Worm (Caenorhabditis elegans) whole organism, early embryonic: ENCODE results near the gene gcn-2.
"Not testable (repeated sequence)": the region's sequence is repeated elsewhere in the genome, so short reads cannot be mapped to it uniquely, and the experiment has no call there.

ENCODE experiments used
- B0310.2 ChIP-seq: sonication (generic microtip); optimal IDR thresholded peaks from 2 replicates; lab custom pipeline; 2016; ENCODE audit warnings: mild to moderate bottlenecking, missing genetic modification characterization, missing compliant biosample characterization
- F13C5.2 ChIP-seq: sonication (generic microtip); optimal IDR thresholded peaks from 2 replicates; lab custom pipeline; 2017; ENCODE audit warnings: mild to moderate bottlenecking, missing genetic modification characterization, inconsistent platforms, missing compliant biosample characterization
- aly-1 ChIP-seq: sonication (generic microtip); optimal IDR thresholded peaks from 2 replicates; lab custom pipeline; 2016; ENCODE audit warnings: missing genetic modification characterization, missing compliant biosample characterization
- ama-1 ChIP-seq: fragments of 150-350 bp; optimal IDR thresholded peaks from 2 replicates; lab custom pipeline; 2014
- ceh-13 ChIP-seq: fragments of 200-800 bp; sonication (Bioruptor generic); optimal IDR thresholded peaks from 2 replicates; lab custom pipeline; 2018; ENCODE audit warnings: mild to moderate bottlenecking, missing genetic modification characterization, missing compliant biosample characterization
- ceh-36 ChIP-seq: sonication (generic microtip); optimal IDR thresholded peaks from 2 replicates; lab custom pipeline; 2016; ENCODE audit warnings: missing genetic modification characterization, inconsistent platforms, missing compliant biosample characterization
- ets-7 ChIP-seq: sonication (generic microtip); optimal IDR thresholded peaks from 2 replicates; lab custom pipeline; 2016; ENCODE audit warnings: missing genotype, missing genetic modification characterization, missing compliant biosample characterization
- flt-1 ChIP-seq: fragments of 200-800 bp; sonication (Bioruptor generic); IDR thresholded peaks from 2 replicates; pipeline ENCODE4 v1.3.6; 2022; ENCODE audit warnings: missing genetic modification characterization, missing compliant biosample characterization
- hmbx-1 ChIP-seq: sonication (generic microtip); optimal IDR thresholded peaks from 2 replicates; lab custom pipeline; 2016; ENCODE audit warnings: mild to moderate bottlenecking, missing genetic modification characterization, missing compliant biosample characterization
- hmg-4 ChIP-seq: fragments of 200-800 bp; sonication (Bioruptor generic); optimal IDR thresholded peaks from 2 replicates; lab custom pipeline; 2018; ENCODE audit warnings: mild to moderate bottlenecking, missing genetic modification characterization, missing compliant biosample characterization
- hnd-1 ChIP-seq: sonication (generic microtip); optimal IDR thresholded peaks from 2 replicates; lab custom pipeline; 2016; ENCODE audit warnings: missing genetic modification characterization, missing compliant biosample characterization
- pes-1 ChIP-seq: fragments of 200-800 bp; sonication (Bioruptor generic); IDR thresholded peaks from 2 replicates; pipeline ENCODE4 v1.3.6; 2022; ENCODE audit warnings: missing genetic modification reagents, missing genetic modification characterization, missing compliant biosample characterization
- scrt-1 ChIP-seq: fragments of 200-800 bp; sonication (Bioruptor generic); IDR thresholded peaks from 2 replicates; pipeline ENCODE4 v1.3.6; 2022; ENCODE audit warnings: missing genetic modification characterization, missing compliant biosample characterization
- sea-1 ChIP-seq: fragments of 200-800 bp; sonication (Bioruptor generic); conservative IDR thresholded peaks from 2 replicates; pipeline ENCODE4 v1.3.6; 2022; ENCODE audit warnings: missing genetic modification characterization, missing compliant biosample characterization
- tbx-11 ChIP-seq: fragments of 200-800 bp; sonication (Bioruptor generic); IDR thresholded peaks from 2 replicates; pipeline ENCODE4 v1.3.6; 2022; ENCODE audit warnings: missing genetic modification characterization, missing compliant biosample characterization
- tbx-37 ChIP-seq: fragments of 200-800 bp; sonication (Bioruptor generic); conservative IDR thresholded peaks from 2 replicates; pipeline ENCODE4 v1.3.6; 2022; ENCODE audit warnings: missing genetic modification reagents, missing genetic modification characterization, missing compliant biosample characterization
- tra-4 ChIP-seq: sonication (generic microtip); optimal IDR thresholded peaks from 2 replicates; lab custom pipeline; 2017; ENCODE audit warnings: missing genetic modification characterization, missing compliant biosample characterization

gcn-2 gene

ce11 chrII:13080607-13081006, 3.4 kb upstream of the gcn-2 start, which contains the start of gene Y81G3A.2:
Gene Y81G3A.2 (plus strand): TSS chrII:13080907.
- not testable (repeated sequence) for TF ChIP-seq tbx-37; B0310.2; ets-7 (tag; lab: Kevin White, UChicago)

ce11 chrII:13082403-13082802, 1.6 kb upstream of the gcn-2 start, which contains the start of gene Y81G3A.6:
Gene Y81G3A.6 (minus strand): TSS chrII:13082503.
- not testable (repeated sequence) for TF ChIP-seq tra-4 (tag; lab: Kevin White, UChicago); tbx-37; pes-1 (GFP tag; lab: Robert Waterston, UW)

ce11 chrII:13085951-13086350, 2.0 kb downstream of the gcn-2 start:
- TF ChIP-seq ceh-13 (GFP tag; lab: Kevin White, UChicago) (no peak), tra-4 (tag; lab: Kevin White, UChicago) (no peak), B0310.2 (no peak), scrt-1 (GFP tag; lab: Robert Waterston, UW) (no peak), hnd-1 (no peak), ets-7 (tag; lab: Kevin White, UChicago) (no peak), aly-1 (tag; lab: Kevin White, UChicago) (no peak)

- no peak for TF ChIP-seq F13C5.2
- no peak for TF ChIP-seq ceh-13 (GFP tag; lab: Kevin White, UChicago)
- no peak for TF ChIP-seq sea-1 (GFP tag; lab: Robert Waterston, UW)
- no peak for TF ChIP-seq ets-7 (tag; lab: Kevin White, UChicago)
- no peak for TF ChIP-seq hnd-1
- no peak for TF ChIP-seq tbx-37
- TF ChIP-seq hmg-4 = no peak
- no peak for TF ChIP-seq tbx-11 (GFP tag; lab: Robert Waterston, UW)
- TF ChIP-seq ama-1 = no peak
- no peak for TF ChIP-seq B0310.2
- no peak for TF ChIP-seq scrt-1 (GFP tag; lab: Robert Waterston, UW)
- no peak for TF ChIP-seq pes-1 (GFP tag; lab: Robert Waterston, UW)
Observed at ce11 chrII:13091123-13091522, 7.2 kb downstream of the gcn-2 start, which contains the start of gene Y81G3A.4. Gene Y81G3A.4 (plus strand): TSS chrII:13091423.

ce11 chrII:13091857-13092256, 7.9 kb downstream of the gcn-2 start:
- no peak for TF ChIP-seq B0310.2

DNA sequence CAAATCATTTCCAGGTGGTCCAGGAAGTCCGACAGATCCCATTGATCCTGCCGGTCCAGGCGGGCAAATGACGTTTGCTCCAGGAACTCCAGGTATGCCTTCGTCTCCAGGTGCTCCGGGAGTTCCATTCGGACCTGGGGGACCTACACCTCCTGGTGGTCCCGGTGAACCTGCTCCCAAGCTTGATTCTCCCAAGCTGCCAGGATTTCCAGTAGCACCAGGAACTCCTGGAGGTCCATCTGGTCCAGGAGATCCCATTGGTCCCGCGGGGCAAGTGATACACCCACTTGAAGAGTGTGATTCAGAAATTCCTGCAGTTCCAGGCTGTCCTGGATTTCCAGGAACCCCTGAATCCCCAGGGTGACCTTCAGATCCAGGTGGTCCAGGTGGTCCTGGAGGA, 12.4 kb downstream of the gcn-2 start:
- TF ChIP-seq tbx-11 (GFP tag; lab: Robert Waterston, UW) (no peak), aly-1 (tag; lab: Kevin White, UChicago) (no peak), ceh-36 (tag; lab: Kevin White, UChicago) (no peak)

- TF ChIP-seq hnd-1 (no peak), hmg-4 (no peak), hmbx-1 (no peak), flt-1 (no peak), B0310.2 (no peak)
Observed at ce11 chrII:13098175-13098574, 14.2 kb downstream of the gcn-2 start, which contains the start of gene col-86. Gene col-86 (minus strand): TSS chrII:13098275.

DNA sequence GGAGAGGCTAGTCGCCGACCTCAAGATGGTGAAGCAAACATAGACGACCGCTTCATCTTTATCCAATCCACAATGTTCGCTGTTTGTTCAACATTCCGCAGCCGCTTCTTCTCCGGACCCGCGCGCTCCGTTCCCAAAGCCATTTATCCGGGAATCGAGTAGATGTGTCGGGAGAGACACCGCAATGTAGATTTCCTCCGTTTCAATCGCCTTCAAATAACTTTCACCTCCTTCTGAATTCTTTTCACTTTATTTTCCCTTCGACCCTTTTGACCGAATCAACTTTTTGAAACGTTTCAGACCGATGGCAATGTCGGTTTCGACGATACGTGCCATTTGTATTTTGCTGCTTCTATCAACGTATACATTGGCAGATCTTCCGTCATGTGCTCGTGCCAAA, 23.8 kb downstream of the gcn-2 start, which contains the start of gene pqn-32:
TSS of gene pqn-32 (plus strand) at position 301 of the 400 bp plus-strand sequence.
- TF ChIP-seq flt-1 (no peak), tbx-11 (GFP tag; lab: Robert Waterston, UW) (no peak), hmg-4 (no peak), B0310.2 (no peak), pes-1 (GFP tag; lab: Robert Waterston, UW) (no peak), ets-7 (tag; lab: Kevin White, UChicago) (no peak), ama-1 (no peak), sea-1 (GFP tag; lab: Robert Waterston, UW) (no peak), tbx-37 (no peak), F13C5.2 (no peak), tra-4 (tag; lab: Kevin White, UChicago) (no peak), ceh-36 (tag; lab: Kevin White, UChicago) (no peak), aly-1 (tag; lab: Kevin White, UChicago) (no peak), ceh-13 (GFP tag; lab: Kevin White, UChicago) (no peak), hmbx-1 (no peak), scrt-1 (GFP tag; lab: Robert Waterston, UW) (no peak), hnd-1 (no peak)

DNA sequence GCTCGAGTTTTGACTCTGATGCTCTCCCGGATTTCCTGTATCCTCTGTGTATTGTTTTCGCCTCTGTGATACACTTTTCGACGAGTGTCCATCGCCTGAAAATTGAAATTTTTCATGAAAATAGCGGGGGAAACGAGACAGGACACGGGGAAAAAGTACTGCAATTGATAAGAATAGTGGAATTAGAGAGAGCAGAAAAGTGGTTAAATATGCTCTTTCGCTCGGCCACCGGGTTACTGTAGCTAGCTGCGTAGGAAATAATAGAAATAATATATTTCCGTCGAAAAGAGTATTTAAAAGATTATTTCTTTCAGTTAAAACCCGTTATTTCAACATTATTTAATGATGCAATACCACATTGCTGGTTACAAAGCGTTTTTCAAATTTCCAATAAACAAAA, 32.7 kb downstream of the gcn-2 start, which contains the start of gene rict-1:
TSS of gene rict-1 (minus strand) at position 101 of the 400 bp plus-strand sequence.
- no peak for TF ChIP-seq tbx-11 (GFP tag; lab: Robert Waterston, UW)
- no peak for TF ChIP-seq hmbx-1
- no peak for TF ChIP-seq hmg-4
- TF ChIP-seq ceh-13 (GFP tag; lab: Kevin White, UChicago) = no peak

DNA sequence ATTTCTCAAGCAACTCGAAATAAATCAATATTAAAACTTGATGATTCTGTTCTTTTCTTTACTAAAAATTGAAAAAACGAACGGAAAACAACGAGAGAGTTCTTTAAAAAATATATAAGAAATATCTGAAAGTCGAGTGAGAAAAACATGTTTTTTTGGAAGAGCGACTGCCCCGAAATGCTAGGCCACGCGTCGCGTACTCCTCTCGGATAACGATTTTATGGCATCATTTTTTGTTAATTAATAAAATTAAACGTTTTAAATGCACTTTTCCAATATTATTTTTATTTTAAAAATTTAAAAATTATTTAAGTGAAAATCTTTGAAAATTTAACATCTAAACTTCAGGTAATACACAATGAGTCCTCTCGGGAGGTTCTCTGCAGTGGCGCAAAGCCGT, 33.2 kb downstream of the gcn-2 start, which contains the start of gene gfm-1:
TSS of gene gfm-1 (plus strand) at position 349 of the 400 bp plus-strand sequence.
- TF ChIP-seq flt-1 = 0 out of 2 replicates have a peak, but pooled peaks have one; percentile 25
- peak; percentile 65 for TF ChIP-seq pes-1 (GFP tag; lab: Robert Waterston, UW)
- TF ChIP-seq ceh-13 (GFP tag; lab: Kevin White, UChicago) = peak; percentile 12
- no peak for TF ChIP-seq ceh-36 (tag; lab: Kevin White, UChicago)
- no peak for TF ChIP-seq hnd-1
- TF ChIP-seq tbx-37 = peak; percentile 69; the same call in 1 of the 2 replicates
